Fruit fly (Drosophila melanogaster) whole organism, embryonic: ENCODE results near the gene CG4025.

Source experiments
- Atf3 ChIP-seq: fragments of 200-800 bp; sonication (Bioruptor generic); optimal IDR thresholded peaks from 3 replicates; lab custom pipeline; 2016; ENCODE audit warnings: missing biosample characterization, missing genetic modification characterization
- BtbVII ChIP-seq: fragments of 200-800 bp; sonication (Bioruptor generic); optimal IDR thresholded peaks from 3 replicates; lab custom pipeline; 2017; ENCODE audit warnings: missing biosample characterization, mild to moderate bottlenecking, missing genetic modification characterization
- CG1024 ChIP-seq: fragments of 200-800 bp; sonication (Bioruptor generic); IDR thresholded peaks from 2 replicates; pipeline ENCODE4 v1.3.6; 2022; ENCODE audit warnings: missing biosample characterization, missing genetic modification characterization
- CG11247 ChIP-seq: fragments of 200-800 bp; sonication (Bioruptor generic); IDR thresholded peaks from 2 replicates; pipeline ENCODE4 v1.3.6; 2022; ENCODE audit warnings: missing biosample characterization, missing genetic modification characterization
- CG13287 ChIP-seq: fragments of 200-800 bp; sonication (Bioruptor generic); IDR thresholded peaks from 2 replicates; pipeline ENCODE4 v1.3.6; 2022; ENCODE audit warnings: missing biosample characterization, missing genetic modification characterization; ENCODE audit not compliant: partially characterized antibody
- CG14050 ChIP-seq: fragments of 200-800 bp; sonication (Bioruptor generic); IDR thresholded peaks from 3 replicates; pipeline ENCODE4 v1.3.6; 2022; ENCODE audit warnings: missing biosample characterization, missing genetic modification characterization
- CG16815 ChIP-seq: fragments of 200-800 bp; sonication (Bioruptor generic); optimal IDR thresholded peaks from 3 replicates; lab custom pipeline; 2017; ENCODE audit warnings: missing biosample characterization, mild to moderate bottlenecking, missing genetic modification characterization
- CG16863 ChIP-seq: fragments of 200-800 bp; sonication (Bioruptor generic); optimal IDR thresholded peaks from 3 replicates; lab custom pipeline; 2016; ENCODE audit warnings: missing biosample characterization, missing genetic modification characterization
- CG2120 ChIP-seq: fragments of 200-800 bp; sonication (Bioruptor generic); optimal IDR thresholded peaks from 3 replicates; lab custom pipeline; 2016; ENCODE audit warnings: missing biosample characterization, missing genetic modification characterization
- CG2199 ChIP-seq: fragments of 200-800 bp; sonication (Bioruptor generic); IDR thresholded peaks from 3 replicates; pipeline ENCODE4 v1.3.6; 2022; ENCODE audit warnings: missing biosample characterization, missing genetic modification characterization
- CG31441 ChIP-seq: fragments of 200-800 bp; sonication (Bioruptor generic); IDR thresholded peaks from 2 replicates; pipeline ENCODE4 v1.3.6; 2022; ENCODE audit warnings: missing biosample characterization, missing genetic modification characterization
- CG3847 ChIP-seq: fragments of 200-800 bp; sonication (Bioruptor generic); IDR thresholded peaks from 2 replicates; pipeline ENCODE4 v1.3.6; 2022; ENCODE audit warnings: missing biosample characterization, missing genetic modification characterization
- CG3995 ChIP-seq: fragments of 200-800 bp; sonication (Bioruptor generic); optimal IDR thresholded peaks from 3 replicates; lab custom pipeline; 2016; ENCODE audit warnings: missing biosample characterization, missing genetic modification characterization
- CG4617 ChIP-seq: fragments of 200-800 bp; sonication (Bioruptor generic); optimal IDR thresholded peaks from 3 replicates; lab custom pipeline; 2016; ENCODE audit warnings: missing biosample characterization, missing genetic modification characterization, borderline replicate concordance
- CG6175 ChIP-seq: fragments of 200-800 bp; sonication (Bioruptor generic); IDR thresholded peaks from 3 replicates; pipeline ENCODE4 v1.3.6; 2022; ENCODE audit warnings: missing biosample characterization, missing genetic modification characterization
- CG8089 ChIP-seq: fragments of 200-800 bp; sonication (Bioruptor generic); optimal IDR thresholded peaks from 3 replicates; lab custom pipeline; 2016; ENCODE audit warnings: missing biosample characterization, missing genetic modification characterization
- CTCF ChIP-seq: fragments of 200-800 bp; sonication (Bioruptor generic); optimal IDR thresholded peaks from 2 replicates; lab custom pipeline; 2017; ENCODE audit warnings: missing biosample characterization, mild to moderate bottlenecking, missing genetic modification characterization, moderate library complexity
- Camta ChIP-seq: fragments of 200-800 bp; sonication (Bioruptor generic); optimal IDR thresholded peaks from 2 replicates; lab custom pipeline; 2016; ENCODE audit warnings: missing biosample characterization, missing genetic modification characterization
- CoRest ChIP-seq: fragments of 200-800 bp; sonication (Bioruptor generic); optimal IDR thresholded peaks from 3 replicates; lab custom pipeline; 2018; ENCODE audit warnings: missing biosample characterization, mild to moderate bottlenecking, missing genetic modification characterization, moderate library complexity
- HLH3B ChIP-seq: fragments of 200-800 bp; sonication (Bioruptor generic); IDR thresholded peaks from 2 replicates; pipeline ENCODE4 v1.3.6; 2022; ENCODE audit warnings: missing biosample characterization, missing genetic modification characterization
- HLH4C ChIP-seq: fragments of 200-800 bp; sonication (Bioruptor generic); IDR thresholded peaks from 3 replicates; pipeline ENCODE4 v1.3.6; 2022; ENCODE audit warnings: missing biosample characterization, missing genetic modification characterization; ENCODE audit not compliant: partially characterized antibody
- HLH54F ChIP-seq: fragments of 200-800 bp; sonication (Bioruptor generic); optimal IDR thresholded peaks from 3 replicates; lab custom pipeline; 2016; ENCODE audit warnings: missing biosample characterization, missing genetic modification characterization
- Hand ChIP-seq: fragments of 200-800 bp; sonication (Bioruptor generic); optimal IDR thresholded peaks from 2 replicates; lab custom pipeline; 2017; ENCODE audit warnings: mild to moderate bottlenecking, missing biosample characterization, missing genetic modification reagents, missing genetic modification characterization
- Hr39 ChIP-seq: fragments of >200 bp; optimal IDR thresholded peaks from 2 replicates; lab custom pipeline; 2017
- Mes4 ChIP-seq: fragments of 200-800 bp; sonication (Bioruptor generic); optimal IDR thresholded peaks from 2 replicates; lab custom pipeline; 2016; ENCODE audit warnings: missing biosample characterization, missing genetic modification characterization
- Sin3A ChIP-seq: fragments of >200 bp; optimal IDR thresholded peaks from 2 replicates; lab custom pipeline; 2018
- Spps ChIP-seq: fragments of 200-800 bp; sonication (Bioruptor generic); optimal IDR thresholded peaks from 2 replicates; lab custom pipeline; 2018; ENCODE audit warnings: missing biosample characterization, mild to moderate bottlenecking, missing genetic modification characterization
- Sry-δ ChIP-seq: fragments of 200-800 bp; sonication (Bioruptor generic); optimal IDR thresholded peaks from 2 replicates; lab custom pipeline; 2016; ENCODE audit warnings: missing biosample characterization, missing genetic modification characterization
- TFAM ChIP-seq: fragments of 200-800 bp; sonication (Bioruptor generic); optimal IDR thresholded peaks from 2 replicates; lab custom pipeline; 2017; ENCODE audit warnings: missing biosample characterization, missing genetic modification characterization, inconsistent platforms
- Trl ChIP-seq, 3 experiments: fragments of >200 bp in 2 of 3; fragments of 200-800 bp in 1 of 3; sonication (Bioruptor generic) in 1 of 3; optimal IDR thresholded peaks; 2 replicates in 1 of 3; 3 replicates in 2 of 3; lab custom pipeline; 2016 to 2017; ENCODE audit warnings: missing biosample characterization in 1 of 3, missing genetic modification characterization in 1 of 3
- Xbp1 ChIP-seq: fragments of 200-800 bp; sonication (Bioruptor generic); optimal IDR thresholded peaks from 3 replicates; lab custom pipeline; 2016; ENCODE audit warnings: missing biosample characterization, mild to moderate bottlenecking, missing genetic modification characterization
- ac ChIP-seq: fragments of 200-800 bp; sonication (Bioruptor generic); optimal IDR thresholded peaks from 3 replicates; lab custom pipeline; 2017; ENCODE audit warnings: missing biosample characterization, mild to moderate bottlenecking, missing genetic modification characterization
- aop ChIP-seq: fragments of 200-800 bp; sonication (Bioruptor generic); IDR thresholded peaks from 2 replicates; pipeline ENCODE4 v1.3.6; 2022; ENCODE audit warnings: missing biosample characterization, missing genetic modification characterization
- cato ChIP-seq: fragments of 200-800 bp; sonication (Bioruptor generic); optimal IDR thresholded peaks from 2 replicates; lab custom pipeline; 2016; ENCODE audit warnings: missing biosample characterization, missing genetic modification characterization, borderline replicate concordance
- gcm2 ChIP-seq: fragments of 200-800 bp; sonication (Bioruptor generic); optimal IDR thresholded peaks from 2 replicates; lab custom pipeline; 2016; ENCODE audit warnings: missing biosample characterization, missing genetic modification characterization
- h ChIP-seq: fragments of >200 bp; optimal IDR thresholded peaks from 2 replicates; lab custom pipeline; 2017
- hb ChIP-seq: fragments of 200-800 bp; sonication (Bioruptor generic); IDR thresholded peaks from 3 replicates; pipeline ENCODE4 v1.3.6; 2022; ENCODE audit warnings: missing biosample characterization, missing genetic modification characterization; ENCODE audit not compliant: partially characterized antibody
- insv ChIP-seq, 2 experiments: fragments of 200-800 bp; sonication (Bioruptor generic); optimal IDR thresholded peaks; 3 replicates each; lab custom pipeline; 2016 to 2018; ENCODE audit warnings: missing biosample characterization in 2 of 2, missing genetic modification characterization in 2 of 2
- jumu ChIP-seq: fragments of 200-800 bp; sonication (Bioruptor generic); optimal IDR thresholded peaks from 3 replicates; lab custom pipeline; 2016; ENCODE audit warnings: missing biosample characterization, missing genetic modification characterization
- kah ChIP-seq: fragments of 200-800 bp; sonication (Bioruptor generic); optimal IDR thresholded peaks from 2 replicates; lab custom pipeline; 2018; ENCODE audit warnings: missing biosample characterization, mild to moderate bottlenecking, missing genetic modification characterization
- kni ChIP-seq: fragments of 200-800 bp; sonication (Bioruptor generic); optimal IDR thresholded peaks from 3 replicates; lab custom pipeline; 2017; ENCODE audit warnings: mild to moderate bottlenecking, missing biosample characterization, missing genetic modification reagents, missing genetic modification characterization
- sens ChIP-seq: fragments of 200-800 bp; sonication (Bioruptor generic); peaks from one replicate; lab custom pipeline; 2016; ENCODE audit warnings: missing biosample characterization, missing genetic modification characterization
- sens-2 ChIP-seq: fragments of 200-800 bp; sonication (Bioruptor generic); IDR thresholded peaks from 2 replicates; pipeline ENCODE4 v1.3.6; 2022; ENCODE audit warnings: missing biosample characterization, missing genetic modification characterization
- sima ChIP-seq: fragments of 200-800 bp; sonication (Bioruptor generic); optimal IDR thresholded peaks from 2 replicates; lab custom pipeline; 2016; ENCODE audit warnings: missing biosample characterization, missing genetic modification characterization
- sisA ChIP-seq: fragments of 200-800 bp; sonication (Bioruptor generic); IDR thresholded peaks from 2 replicates; pipeline ENCODE4 v1.3.6; 2022; ENCODE audit warnings: missing biosample characterization, missing genetic modification characterization
- sna ChIP-seq: fragments of 200-800 bp; sonication (Bioruptor generic); IDR thresholded peaks from 2 replicates; pipeline ENCODE4 v1.3.6; 2022; ENCODE audit warnings: missing biosample characterization, missing genetic modification characterization; ENCODE audit not compliant: partially characterized antibody
- tap ChIP-seq: fragments of 200-800 bp; optimal IDR thresholded peaks from 3 replicates; lab custom pipeline; 2019; ENCODE audit warnings: missing biosample characterization, mild to moderate bottlenecking, missing genetic modification characterization, moderate library complexity
- toy ChIP-seq: fragments of 200-800 bp; sonication (Bioruptor generic); IDR thresholded peaks from 2 replicates; pipeline ENCODE4 v1.3.6; 2022; ENCODE audit warnings: missing biosample characterization, missing genetic modification characterization
- twi ChIP-seq: fragments of 200-800 bp; optimal IDR thresholded peaks from 2 replicates; lab custom pipeline; 2019; ENCODE audit warnings: missing biosample characterization, mild to moderate bottlenecking, missing genetic modification characterization, moderate library complexity
- vnd ChIP-seq: fragments of 200-800 bp; sonication (Bioruptor generic); IDR thresholded peaks from 3 replicates; pipeline ENCODE4 v1.3.6; 2022; ENCODE audit warnings: missing biosample characterization, missing genetic modification characterization; ENCODE audit not compliant: partially characterized antibody
- z ChIP-seq: fragments of 200-800 bp; sonication (Bioruptor generic); IDR thresholded peaks from 3 replicates; pipeline ENCODE4 v1.3.6; 2022; ENCODE audit warnings: missing biosample characterization, missing genetic modification characterization

The CG4025 gene

DNA sequence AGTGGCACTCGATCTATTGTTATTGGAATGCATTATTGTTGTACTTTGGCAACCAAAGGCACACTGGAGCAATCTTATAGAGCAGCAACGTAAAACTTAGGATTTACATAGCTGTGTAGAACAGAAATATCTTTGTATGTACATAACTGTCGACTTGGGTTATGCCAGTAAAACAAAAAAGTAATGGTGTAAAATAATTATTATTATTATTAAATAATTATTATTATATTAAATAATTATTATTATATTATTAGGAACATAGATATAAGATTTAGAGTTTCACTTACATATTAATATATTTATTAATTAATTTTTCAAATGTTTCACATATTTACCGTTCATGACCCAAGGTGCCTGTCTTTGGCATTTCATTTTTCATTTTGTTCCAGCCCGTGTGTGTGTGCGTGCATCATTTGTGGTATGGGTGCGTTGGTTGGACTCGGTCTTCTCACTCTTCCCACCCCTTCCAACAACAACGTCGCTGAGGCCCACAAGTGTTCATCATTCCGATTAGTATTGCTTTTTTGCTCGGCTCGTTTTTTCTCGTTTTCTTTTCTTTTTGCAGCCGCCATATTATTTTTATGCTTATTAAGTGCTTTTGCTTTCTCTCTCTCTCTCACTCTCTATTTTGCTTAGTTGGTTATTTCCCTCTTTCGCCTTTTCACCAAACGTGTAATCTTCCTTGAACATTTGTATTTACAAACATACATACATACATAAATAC is 47.4 kb downstream of the CG4025 start (continued):
- TF ChIP-seq kah (GFP tag; lab: Kevin White, UChicago) (peak; percentile 94), z (GFP tag; lab: Robert Waterston, UW) (no peak), CG2120 (GFP tag; lab: Kevin White, UChicago) (peak; percentile 86), hb (peak; percentile 55; the same call in 1 of the 3 replicates), CG13287 (GFP tag; lab: Robert Waterston, UW) (no peak), toy (GFP tag; lab: Robert Waterston, UW) (peak; percentile 75), Atf3 (peak; percentile 80), HLH4C (GFP tag; lab: Robert Waterston, UW) (no peak), CoRest (peak; percentile 99), cato (GFP tag; lab: Kevin White, UChicago) (peak; percentile 81), Mes4 (GFP tag; lab: Kevin White, UChicago) (peak; percentile 55), CG6175 (peak; percentile 81; the same call in 2 of the 3 replicates), Trl (optimal IDR thresholded peaks at IDR 0.05; lab: Kevin White, UChicago) (peak in 1 of 2 experiments; percentile 45), Trl (GFP tag; optimal IDR thresholded peaks at IDR 0.05; lab: Kevin White, UChicago) (peak; percentile 82), CG14050 (GFP tag; lab: Robert Waterston, UW) (peak; percentile 85), CG11247 (GFP tag; lab: Robert Waterston, UW) (peak; percentile 89), Camta (peak; percentile 76), kni (GFP tag; lab: Kevin White, UChicago) (no peak), TFAM (GFP tag; lab: Kevin White, UChicago) (no peak), ac (GFP tag; lab: Kevin White, UChicago) (peak; percentile 94), CG8089 (GFP tag; lab: Kevin White, UChicago) (peak; percentile 71), CG16863 (GFP tag; lab: Kevin White, UChicago) (peak; percentile 84), CG3995 (peak; percentile 48), Hand (GFP tag; lab: Kevin White, UChicago) (peak; percentile 97), aop (GFP tag; lab: Robert Waterston, UW) (no peak; the same call in none of the 2 replicates), HLH54F (GFP tag; lab: Kevin White, UChicago) (peak; percentile 84), Sin3A (lab: Kevin White, UChicago) (no peak), tap (tag; lab: Kevin White, UChicago) (peak; percentile 96), CG3847 (GFP tag; lab: Robert Waterston, UW) (peak; percentile 93), gcm2 (peak; percentile 69), h (lab: Kevin White, UChicago) (no peak), jumu (GFP tag; lab: Kevin White, UChicago) (peak; percentile 83), BtbVII (GFP tag; lab: Kevin White, UChicago) (peak; percentile 98), Sry-δ (GFP tag; lab: Kevin White, UChicago) (no peak), Xbp1 (GFP tag; lab: Kevin White, UChicago) (peak; percentile 93), CG4617 (GFP tag; lab: Kevin White, UChicago) (peak; percentile 87), sima (GFP tag; lab: Kevin White, UChicago) (no peak), Hr39 (lab: Kevin White, UChicago) (no peak), CG16815 (peak; percentile 97), sna (GFP tag; lab: Robert Waterston, UW) (no peak), insv (GFP tag; optimal IDR thresholded peaks at IDR 0.05; lab: Kevin White, UChicago) (peak in 1 of 2 experiments; percentile 86), CG31441 (peak; percentile 100), sens (peak; percentile 94), CG2199 (GFP tag; lab: Robert Waterston, UW) (peak; percentile 79; the same call in 2 of the 3 replicates), CG1024 (peak; percentile 74), sisA (GFP tag; lab: Robert Waterston, UW) (peak; percentile 93), sens-2 (GFP tag; lab: Robert Waterston, UW) (peak; percentile 65), HLH3B (GFP tag; lab: Robert Waterston, UW) (peak; percentile 86), Spps (peak; percentile 97), twi (peak; percentile 88), vnd (GFP tag; lab: Robert Waterston, UW) (peak; percentile 53; the same call in 2 of the 3 replicates), CTCF (GFP tag; lab: Kevin White, UChicago) (peak; percentile 70)
